Fruit fly (Drosophila melanogaster) whole organism: ENCODE measurements around the gene Sytbeta.

Source experiments
- Dll ChIP-seq: fragments of >200 bp; optimal IDR thresholded peaks from 2 replicates; lab custom pipeline; 2017
- EcR ChIP-seq, 2 experiments: fragments of >200 bp; optimal IDR thresholded peaks; 2 replicates each; lab custom pipeline; 2017; ENCODE audit warnings: missing biosample characterization in 2 of 2, missing genetic modification characterization in 2 of 2, missing genetic modification reagents in 2 of 2
- usp ChIP-seq: fragments of >200 bp; optimal IDR thresholded peaks from 2 replicates; lab custom pipeline; 2017; ENCODE audit warnings: missing biosample characterization, missing genetic modification characterization, mixed read lengths

DNA sequence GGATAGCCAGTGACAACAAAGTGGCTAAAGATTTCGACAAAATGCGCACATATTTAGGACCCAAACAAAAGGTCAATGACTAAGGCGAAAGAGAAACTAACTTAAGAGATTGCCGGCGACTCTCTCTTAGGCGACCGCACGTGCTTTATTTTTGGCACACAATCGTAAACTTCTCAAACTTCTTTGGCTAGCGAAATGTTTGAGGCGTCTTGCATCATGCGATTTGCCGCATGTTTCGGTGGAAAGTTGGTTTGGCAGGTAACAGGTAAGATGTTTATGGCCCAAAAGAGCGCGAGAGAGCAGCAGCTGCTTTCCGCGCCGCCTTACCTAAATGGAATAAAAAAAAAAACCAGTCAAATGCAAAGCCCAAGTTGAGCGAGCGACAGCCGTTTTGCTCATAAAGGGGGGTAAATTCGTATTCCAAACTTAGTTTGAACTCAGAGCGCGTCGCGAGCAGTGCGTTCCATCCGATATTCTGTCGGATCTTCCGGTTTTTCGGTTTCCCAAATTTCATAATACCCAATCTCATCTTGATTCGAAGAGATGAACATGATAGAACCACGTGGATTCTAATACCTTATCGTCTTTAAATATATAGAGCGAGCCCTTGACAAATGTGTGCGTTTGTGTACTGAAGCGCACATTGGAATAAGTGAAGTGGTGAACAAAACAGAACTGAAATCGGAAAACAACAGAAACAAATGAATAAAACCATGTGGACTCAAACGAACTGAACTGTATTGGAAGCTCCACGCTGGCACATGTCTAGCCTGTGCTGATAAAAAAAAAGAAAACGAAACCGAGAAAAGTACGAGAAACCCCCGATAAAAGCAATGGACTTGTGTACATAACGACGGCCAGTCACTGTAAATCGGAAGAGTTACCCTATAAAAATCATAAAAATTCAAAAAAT lies 77.5 kb downstream of the Sytbeta start:
- TF ChIP-seq EcR (GFP tag; optimal IDR thresholded peaks at IDR 0.05; lab: Kevin White, UChicago), result peak in 1 of 2 experiments; percentile 55
- no peak for TF ChIP-seq Dll (lab: Kevin White, UChicago)
- TF ChIP-seq usp (GFP tag; lab: Kevin White, UChicago), result no peak
